Fruit fly (Drosophila melanogaster) whole organism, prepupa: Measurements from ENCODE around the gene rdx.

Source experiments
- CG34406 ChIP-seq: fragments of 200-800 bp; sonication (Bioruptor generic); optimal IDR thresholded peaks from 3 replicates; lab custom pipeline; 2016; ENCODE audit warnings: missing biosample characterization, missing genetic modification characterization
- Hr39 ChIP-seq: fragments of 200-800 bp; sonication (Bioruptor generic); optimal IDR thresholded peaks from 2 replicates; lab custom pipeline; 2016; ENCODE audit warnings: missing biosample characterization, missing genetic modification characterization
- Hr4 ChIP-seq: fragments of 200-800 bp; sonication (Bioruptor generic); optimal IDR thresholded peaks from 3 replicates; lab custom pipeline; 2016; ENCODE audit warnings: missing biosample characterization, missing genetic modification characterization
- Lpt ChIP-seq: fragments of 200-800 bp; sonication (Bioruptor generic); optimal IDR thresholded peaks from 3 replicates; lab custom pipeline; 2016; ENCODE audit warnings: missing biosample characterization, missing genetic modification characterization
- salr ChIP-seq, 2 experiments: fragments of 200-800 bp; sonication (Bioruptor generic); optimal IDR thresholded peaks; 3 replicates each; lab custom pipeline; 2016 to 2018; ENCODE audit warnings: missing biosample characterization in 2 of 2, missing genetic modification characterization in 2 of 2, mild to moderate bottlenecking in 1 of 2

DNA sequence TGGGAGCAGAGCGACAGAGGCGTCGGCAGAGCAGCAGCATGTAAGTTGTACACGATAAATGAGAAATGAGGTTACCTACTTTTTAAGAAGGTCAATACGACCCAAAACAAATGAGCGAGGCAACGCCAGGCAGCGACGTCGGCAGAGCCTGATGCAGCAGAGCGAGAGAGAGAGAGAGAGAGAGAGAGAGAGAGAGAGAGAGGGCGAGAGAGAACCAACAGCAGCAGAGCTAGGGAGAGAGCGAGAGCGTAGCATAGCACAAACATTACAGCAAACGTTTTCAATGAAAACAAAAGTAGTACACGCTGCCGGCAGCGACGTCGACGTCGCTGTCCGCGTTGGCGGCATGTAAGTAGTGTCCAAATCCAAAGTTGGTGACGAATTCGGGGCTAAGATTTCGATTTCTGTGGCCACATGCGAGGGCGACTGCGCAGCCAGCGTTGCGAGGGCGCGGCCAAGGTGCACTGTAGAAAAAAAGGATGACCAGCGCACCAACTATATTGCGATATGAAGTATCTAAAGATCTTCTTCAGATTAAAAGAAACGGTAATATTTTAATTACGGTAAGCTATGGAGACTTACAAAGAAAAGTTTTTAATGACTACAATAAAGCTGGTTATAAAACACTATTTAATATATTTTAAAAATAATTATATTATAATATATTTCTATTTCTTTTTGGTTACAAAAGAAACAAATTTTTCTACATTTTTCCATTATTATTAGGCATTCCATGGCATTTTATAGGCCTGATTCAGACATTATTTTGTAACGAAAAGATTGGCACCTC lies 14.0 kb downstream of the rdx start:
- peak in 1 of 2 experiments; percentile 66 for TF ChIP-seq salr (GFP tag; optimal IDR thresholded peaks at IDR 0.05; lab: Kevin White, UChicago)
- TF ChIP-seq Hr39 (GFP tag; lab: Kevin White, UChicago) = peak; percentile 0
- peak; percentile 6 for TF ChIP-seq Lpt (GFP tag; lab: Kevin White, UChicago)
- peak; percentile 48 for TF ChIP-seq Hr4
- peak; percentile 62 for TF ChIP-seq CG34406 (GFP tag; lab: Kevin White, UChicago)
